Fruit fly (Drosophila melanogaster) whole organism, adult: ENCODE measurements around the gene Papst2.
A peak's percentile ranks its signal among the peaks of the same experiment; 100 is the strongest.

Experiments
- CG11617 ChIP-seq: fragments of 200-800 bp; sonication (Bioruptor generic); optimal IDR thresholded peaks from 2 replicates; lab custom pipeline; 2017; ENCODE audit warnings: mild to moderate bottlenecking, missing biosample characterization, missing genetic modification reagents, missing genetic modification characterization
- CG12768 ChIP-seq: fragments of 200-800 bp; sonication (Bioruptor generic); optimal IDR thresholded peaks from 2 replicates; lab custom pipeline; 2017; ENCODE audit warnings: missing biosample characterization, missing genetic modification characterization, mild to moderate bottlenecking, moderate library complexity, missing genetic modification reagents
- CG14711 ChIP-seq: fragments of 200-800 bp; sonication (Bioruptor generic); optimal IDR thresholded peaks from 2 replicates; lab custom pipeline; 2018; ENCODE audit warnings: missing biosample characterization, mild to moderate bottlenecking, missing genetic modification characterization, moderate library complexity
- CG1620 ChIP-seq: fragments of 200-800 bp; sonication (Bioruptor generic); optimal IDR thresholded peaks from 2 replicates; lab custom pipeline; 2016; ENCODE audit warnings: missing biosample characterization, missing genetic modification characterization
- CG33017 ChIP-seq: fragments of 200-800 bp; sonication (Bioruptor generic); optimal IDR thresholded peaks from 2 replicates; lab custom pipeline; 2018; ENCODE audit warnings: missing biosample characterization, mild to moderate bottlenecking, missing genetic modification characterization, moderate library complexity
- CG5204 ChIP-seq: fragments of 200-800 bp; sonication (Bioruptor generic); optimal IDR thresholded peaks from 2 replicates; lab custom pipeline; 2016; ENCODE audit warnings: missing biosample characterization, missing genetic modification characterization
- CG7045 ChIP-seq: fragments of 200-800 bp; sonication (Bioruptor generic); optimal IDR thresholded peaks from 2 replicates; lab custom pipeline; 2017; ENCODE audit warnings: missing biosample characterization, mild to moderate bottlenecking, missing genetic modification characterization
- CG7101 ChIP-seq: fragments of 200-800 bp; sonication (Bioruptor generic); optimal IDR thresholded peaks from 2 replicates; lab custom pipeline; 2018; ENCODE audit warnings: missing biosample characterization, mild to moderate bottlenecking, missing genetic modification characterization, moderate library complexity
- Clk ChIP-seq: fragments of 200-800 bp; sonication (Bioruptor generic); optimal IDR thresholded peaks from 2 replicates; lab custom pipeline; 2017; ENCODE audit warnings: missing biosample characterization, missing genetic modification characterization
- Crg-1 ChIP-seq: fragments of 200-800 bp; sonication (Bioruptor generic); optimal IDR thresholded peaks from 2 replicates; lab custom pipeline; 2016; ENCODE audit warnings: missing biosample characterization, missing genetic modification characterization
- Hr96 ChIP-seq: fragments of 200-800 bp; sonication (Bioruptor generic); optimal IDR thresholded peaks from 2 replicates; lab custom pipeline; 2016; ENCODE audit warnings: missing biosample characterization, missing genetic modification characterization
- Mnt ChIP-seq: fragments of 200-800 bp; sonication (Bioruptor generic); optimal IDR thresholded peaks from 2 replicates; lab custom pipeline; 2016; ENCODE audit warnings: missing biosample characterization, mild to moderate bottlenecking, missing genetic modification characterization
- bab1 ChIP-seq: fragments of 200-800 bp; sonication (Bioruptor generic); optimal IDR thresholded peaks from 3 replicates; lab custom pipeline; 2019; ENCODE audit warnings: missing biosample characterization, mild to moderate bottlenecking, missing genetic modification characterization, moderate library complexity
- cic ChIP-seq: fragments of 200-800 bp; sonication (Bioruptor generic); optimal IDR thresholded peaks from 2 replicates; lab custom pipeline; 2017; ENCODE audit warnings: missing biosample characterization, mild to moderate bottlenecking, missing genetic modification characterization, moderate library complexity
- cnc ChIP-seq, 2 experiments: fragments of >200 bp; optimal IDR thresholded peaks; 2 replicates each; lab custom pipeline; 2017
- kay ChIP-seq: fragments of 200-800 bp; sonication (Bioruptor generic); peaks from one replicate; lab custom pipeline; 2016; ENCODE audit warnings: missing biosample characterization, missing genetic modification characterization, borderline replicate concordance
- ovo ChIP-seq: fragments of 200-800 bp; sonication (Bioruptor generic); optimal IDR thresholded peaks from 2 replicates; lab custom pipeline; 2016; ENCODE audit warnings: missing biosample characterization, missing genetic modification characterization
- pad ChIP-seq: fragments of 200-800 bp; sonication (Bioruptor generic); optimal IDR thresholded peaks from 3 replicates; lab custom pipeline; 2017; ENCODE audit warnings: missing biosample characterization, missing genetic modification characterization, mild to moderate bottlenecking, moderate library complexity, missing genetic modification reagents
- tj ChIP-seq: fragments of 200-800 bp; sonication (Bioruptor generic); optimal IDR thresholded peaks from 3 replicates; lab custom pipeline; 2017; ENCODE audit warnings: missing biosample characterization, mild to moderate bottlenecking, missing genetic modification characterization, moderate library complexity
- toe ChIP-seq: fragments of 200-800 bp; sonication (Bioruptor generic); optimal IDR thresholded peaks from 2 replicates; lab custom pipeline; 2016; ENCODE audit warnings: missing biosample characterization, missing genetic modification characterization

Gene Papst2

dm6 chr3L:17047811-17048239 is 5.2 kb downstream of the Papst2 start:
- no peak for TF ChIP-seq Mnt (GFP tag; lab: Kevin White, UChicago)
- TF ChIP-seq CG1620, result no peak
- no peak for TF ChIP-seq cnc (optimal IDR thresholded peaks at IDR 0.05; lab: Kevin White, UChicago)
- no peak for TF ChIP-seq toe (GFP tag; lab: Kevin White, UChicago)
- no peak for TF ChIP-seq CG7101 (tag; lab: Kevin White, UChicago)
- TF ChIP-seq Clk (GFP tag; lab: Kevin White, UChicago), result no peak
- TF ChIP-seq bab1, result no peak
- no peak for TF ChIP-seq pad (GFP tag; lab: Kevin White, UChicago)
- no peak for TF ChIP-seq Hr96 (GFP tag; lab: Kevin White, UChicago)
- no peak for TF ChIP-seq cic
- no peak for TF ChIP-seq Crg-1 (GFP tag; lab: Kevin White, UChicago)
- TF ChIP-seq kay, result no peak
- no peak for TF ChIP-seq CG12768 (GFP tag; lab: Kevin White, UChicago)
- TF ChIP-seq CG33017 (tag; lab: Kevin White, UChicago), result no peak
- TF ChIP-seq CG5204 (GFP tag; lab: Kevin White, UChicago), result no peak
- TF ChIP-seq tj, result no peak
- no peak for TF ChIP-seq CG14711 (tag; lab: Kevin White, UChicago)

- TF ChIP-seq bab1 (peak; percentile 19), CG33017 (tag; lab: Kevin White, UChicago) (no peak)
Measured at dm6 chr3L:17049314-17049713, 6.7 kb downstream of the Papst2 start, which contains the start of gene rogdi. TSS of gene rogdi (plus strand) at chr3L:17049512.

- TF ChIP-seq Clk (GFP tag; lab: Kevin White, UChicago) (peak; percentile 44), pad (GFP tag; lab: Kevin White, UChicago) (peak; percentile 37), Mnt (GFP tag; lab: Kevin White, UChicago) (peak; percentile 59), CG7045 (GFP tag; lab: Kevin White, UChicago) (peak; percentile 61), cic (peak; percentile 70), CG33017 (tag; lab: Kevin White, UChicago) (peak; percentile 42), tj (peak; percentile 95), CG1620 (no peak), toe (GFP tag; lab: Kevin White, UChicago) (no peak), bab1 (peak; percentile 44), CG7101 (tag; lab: Kevin White, UChicago) (peak; percentile 63), cnc (optimal IDR thresholded peaks at IDR 0.05; lab: Kevin White, UChicago) (no peak), Crg-1 (GFP tag; lab: Kevin White, UChicago) (no peak), CG11617 (GFP tag; lab: Kevin White, UChicago) (peak; percentile 49), ovo (GFP tag; lab: Kevin White, UChicago) (no peak), Hr96 (GFP tag; lab: Kevin White, UChicago) (peak; percentile 8), CG12768 (GFP tag; lab: Kevin White, UChicago) (peak; percentile 64), kay (peak; percentile 77), CG5204 (GFP tag; lab: Kevin White, UChicago) (no peak), CG14711 (tag; lab: Kevin White, UChicago) (no peak)
Measured at dm6 chr3L:17049912-17050345, 7.3 kb downstream of the Papst2 start.

- TF ChIP-seq Mnt (GFP tag; lab: Kevin White, UChicago) (peak; percentile 23), Crg-1 (GFP tag; lab: Kevin White, UChicago) (no peak), CG14711 (tag; lab: Kevin White, UChicago) (peak; percentile 98), ovo (GFP tag; lab: Kevin White, UChicago) (no peak), kay (peak; percentile 33), CG11617 (GFP tag; lab: Kevin White, UChicago) (no peak), cnc (optimal IDR thresholded peaks at IDR 0.05; lab: Kevin White, UChicago) (no peak), tj (peak; percentile 74), CG7101 (tag; lab: Kevin White, UChicago) (no peak), Hr96 (GFP tag; lab: Kevin White, UChicago) (no peak), CG33017 (tag; lab: Kevin White, UChicago) (no peak), CG12768 (GFP tag; lab: Kevin White, UChicago) (no peak), pad (GFP tag; lab: Kevin White, UChicago) (no peak)
Measured at dm6 chr3L:17050661-17051452, 8.3 kb downstream of the Papst2 start.

dm6 chr3L:17051472-17051871 is 8.9 kb downstream of the Papst2 start:
- TF ChIP-seq CG1620 (no peak), cic (peak; percentile 14)

dm6 chr3L:17052388-17052905 is 9.8 kb downstream of the Papst2 start:
- TF ChIP-seq CG1620 (no peak), CG7045 (GFP tag; lab: Kevin White, UChicago) (no peak), CG11617 (GFP tag; lab: Kevin White, UChicago) (no peak), Crg-1 (GFP tag; lab: Kevin White, UChicago) (no peak), ovo (GFP tag; lab: Kevin White, UChicago) (no peak), bab1 (no peak), tj (no peak), Clk (GFP tag; lab: Kevin White, UChicago) (no peak), CG12768 (GFP tag; lab: Kevin White, UChicago) (no peak), kay (no peak), CG7101 (tag; lab: Kevin White, UChicago) (no peak), CG33017 (tag; lab: Kevin White, UChicago) (no peak), pad (GFP tag; lab: Kevin White, UChicago) (no peak), CG5204 (GFP tag; lab: Kevin White, UChicago) (no peak), CG14711 (tag; lab: Kevin White, UChicago) (no peak), Hr96 (GFP tag; lab: Kevin White, UChicago) (no peak), Mnt (GFP tag; lab: Kevin White, UChicago) (no peak)
